Fruit fly (Drosophila melanogaster) whole organism, embryonic: ENCODE measurements around the gene aos.

Source experiments
- ATbp ChIP-seq: fragments of 200-800 bp; sonication (Bioruptor generic); optimal IDR thresholded peaks from 2 replicates; lab custom pipeline; 2017; ENCODE audit warnings: missing biosample characterization, mild to moderate bottlenecking, missing genetic modification characterization, missing genetic modification reagents
- Ada2b ChIP-seq: fragments of 200-800 bp; sonication (Bioruptor generic); IDR thresholded peaks from 2 replicates; pipeline ENCODE4 v1.3.6; 2022; ENCODE audit warnings: missing biosample characterization, missing genetic modification characterization
- Asciz ChIP-seq: fragments of 200-800 bp; sonication (Bioruptor generic); optimal IDR thresholded peaks from 2 replicates; lab custom pipeline; 2017; ENCODE audit warnings: missing biosample characterization, mild to moderate bottlenecking, missing genetic modification characterization, missing genetic modification reagents
- CG10543 ChIP-seq: fragments of 200-800 bp; sonication (Bioruptor generic); optimal IDR thresholded peaks from 3 replicates; lab custom pipeline; 2017; ENCODE audit warnings: missing biosample characterization, mild to moderate bottlenecking, missing genetic modification characterization, moderate library complexity
- CG10959 ChIP-seq: fragments of 200-800 bp; sonication (Bioruptor generic); IDR thresholded peaks from 2 replicates; pipeline ENCODE4 v1.3.6; 2022; ENCODE audit warnings: missing biosample characterization, missing genetic modification characterization
- CG10979 ChIP-seq: fragments of 200-800 bp; sonication (Bioruptor generic); optimal IDR thresholded peaks from 2 replicates; lab custom pipeline; 2018; ENCODE audit warnings: missing biosample characterization, mild to moderate bottlenecking, missing genetic modification characterization, moderate library complexity
- CG11504 ChIP-seq: fragments of 200-800 bp; sonication (Bioruptor generic); optimal IDR thresholded peaks from 3 replicates; lab custom pipeline; 2019; ENCODE audit warnings: missing biosample characterization, mild to moderate bottlenecking, missing genetic modification characterization, moderate library complexity
- CG11695 ChIP-seq: fragments of 200-800 bp; sonication (Bioruptor generic); IDR thresholded peaks from 3 replicates; pipeline ENCODE4 v1.3.6; 2022; ENCODE audit warnings: missing biosample characterization, missing genetic modification characterization
- CG1603 ChIP-seq: fragments of 200-800 bp; sonication (Bioruptor generic); optimal IDR thresholded peaks from 2 replicates; lab custom pipeline; 2019; ENCODE audit warnings: missing biosample characterization, mild to moderate bottlenecking, missing genetic modification characterization, moderate library complexity
- CG17361 ChIP-seq: fragments of 200-800 bp; sonication (Bioruptor generic); IDR thresholded peaks from 3 replicates; pipeline ENCODE4 v1.3.6; 2022; ENCODE audit warnings: missing biosample characterization, missing genetic modification characterization
- CG17385 ChIP-seq: fragments of 200-800 bp; sonication (Bioruptor generic); optimal IDR thresholded peaks from 3 replicates; lab custom pipeline; 2018; ENCODE audit warnings: missing biosample characterization, mild to moderate bottlenecking, missing genetic modification characterization
- CG17829 ChIP-seq: fragments of 200-800 bp; optimal IDR thresholded peaks from 2 replicates; lab custom pipeline; 2019; ENCODE audit warnings: missing biosample characterization, mild to moderate bottlenecking, missing genetic modification characterization, moderate library complexity
- CG17912 ChIP-seq: fragments of 200-800 bp; sonication (Bioruptor generic); optimal IDR thresholded peaks from 2 replicates; lab custom pipeline; 2018; ENCODE audit warnings: missing biosample characterization, mild to moderate bottlenecking, missing genetic modification characterization
- CG18262 ChIP-seq: fragments of 200-800 bp; optimal IDR thresholded peaks from 3 replicates; lab custom pipeline; 2019; ENCODE audit warnings: missing biosample characterization, mild to moderate bottlenecking, missing genetic modification characterization, moderate library complexity
- CG2678 ChIP-seq: fragments of 200-800 bp; sonication (Bioruptor generic); optimal IDR thresholded peaks from 3 replicates; lab custom pipeline; 2019; ENCODE audit warnings: missing biosample characterization, mild to moderate bottlenecking, missing genetic modification characterization, moderate library complexity
- CG2712 ChIP-seq: fragments of 200-800 bp; optimal IDR thresholded peaks from 3 replicates; lab custom pipeline; 2019; ENCODE audit warnings: missing biosample characterization, mild to moderate bottlenecking, missing genetic modification characterization, moderate library complexity
- CG31388 ChIP-seq: fragments of 200-800 bp; sonication (Bioruptor generic); optimal IDR thresholded peaks from 2 replicates; lab custom pipeline; 2016; ENCODE audit warnings: missing biosample characterization, missing genetic modification characterization
- CG32772 ChIP-seq: fragments of 200-800 bp; sonication (Bioruptor generic); IDR thresholded peaks from 2 replicates; pipeline ENCODE4 v1.3.6; 2022; ENCODE audit warnings: missing biosample characterization, missing genetic modification characterization
- CG43689 ChIP-seq: fragments of 200-800 bp; sonication (Bioruptor generic); IDR thresholded peaks from 2 replicates; pipeline ENCODE4 v1.3.6; 2022; ENCODE audit warnings: missing biosample characterization, missing genetic modification characterization
- CG6654 ChIP-seq: fragments of 200-800 bp; sonication (Bioruptor generic); optimal IDR thresholded peaks from 2 replicates; lab custom pipeline; 2017; ENCODE audit warnings: missing biosample characterization, mild to moderate bottlenecking, missing genetic modification characterization
- CG7839 ChIP-seq: fragments of 200-800 bp; sonication (Bioruptor generic); optimal IDR thresholded peaks from 3 replicates; lab custom pipeline; 2018; ENCODE audit warnings: missing biosample characterization, mild to moderate bottlenecking, missing genetic modification characterization, moderate library complexity
- Eip74EF ChIP-seq, 2 experiments: fragments of 200-800 bp in 1 of 2; fragments of >200 bp in 1 of 2; sonication (Bioruptor generic) in 1 of 2; optimal IDR thresholded peaks; 2 replicates each; lab custom pipeline; 2017 to 2019; ENCODE audit warnings: missing biosample characterization in 2 of 2, missing genetic modification characterization in 2 of 2, mild to moderate bottlenecking in 1 of 2, moderate library complexity in 1 of 2
- Fer1 ChIP-seq: fragments of 200-800 bp; sonication (Bioruptor generic); optimal IDR thresholded peaks from 2 replicates; lab custom pipeline; 2017; ENCODE audit warnings: missing biosample characterization, mild to moderate bottlenecking, missing genetic modification characterization
- Gug ChIP-seq: fragments of 200-800 bp; sonication (Bioruptor generic); IDR thresholded peaks from 4 replicates; pipeline ENCODE4 v1.3.6; 2022; ENCODE audit warnings: missing biosample characterization, missing genetic modification characterization
- Hmx ChIP-seq: fragments of 200-800 bp; sonication (Bioruptor generic); optimal IDR thresholded peaks from 2 replicates; lab custom pipeline; 2016; ENCODE audit warnings: missing biosample characterization, missing genetic modification characterization
- Hr78 ChIP-seq, 2 experiments: fragments of 200-800 bp in 1 of 2; fragments of >200 bp in 1 of 2; sonication (Bioruptor generic) in 1 of 2; optimal IDR thresholded peaks; 2 replicates each; lab custom pipeline; 2017 to 2019; ENCODE audit warnings: missing biosample characterization in 2 of 2, missing genetic modification characterization in 2 of 2, mild to moderate bottlenecking in 1 of 2, moderate library complexity in 1 of 2
- Max ChIP-seq: fragments of 200-800 bp; sonication (Bioruptor generic); optimal IDR thresholded peaks from 2 replicates; lab custom pipeline; 2016; ENCODE audit warnings: missing biosample characterization, mild to moderate bottlenecking, missing genetic modification characterization
- Rx ChIP-seq: fragments of 200-800 bp; sonication (Bioruptor generic); IDR thresholded peaks from 2 replicates; pipeline ENCODE4 v1.3.6; 2022; ENCODE audit warnings: missing biosample characterization, missing genetic modification characterization
- Sox100B ChIP-seq: fragments of 200-800 bp; sonication (Bioruptor generic); optimal IDR thresholded peaks from 3 replicates; lab custom pipeline; 2018; ENCODE audit warnings: missing biosample characterization, mild to moderate bottlenecking, missing genetic modification characterization
- Sox102F ChIP-seq: fragments of 200-800 bp; sonication (Bioruptor generic); optimal IDR thresholded peaks from 2 replicates; lab custom pipeline; 2018; ENCODE audit warnings: missing biosample characterization, mild to moderate bottlenecking, missing genetic modification characterization, moderate library complexity
- Xrp1 ChIP-seq: fragments of 200-800 bp; sonication (Bioruptor generic); IDR thresholded peaks from 2 replicates; pipeline ENCODE4 v1.3.6; 2022; ENCODE audit warnings: missing biosample characterization, missing genetic modification characterization
- ato ChIP-seq: fragments of 200-800 bp; sonication (Bioruptor generic); IDR thresholded peaks from 2 replicates; pipeline ENCODE4 v1.3.6; 2022; ENCODE audit warnings: missing biosample characterization, missing genetic modification characterization; ENCODE audit not compliant: partially characterized antibody
- bbx ChIP-seq: fragments of 200-800 bp; sonication (Bioruptor generic); IDR thresholded peaks from 2 replicates; pipeline ENCODE4 v1.3.6; 2022; ENCODE audit warnings: missing biosample characterization, missing genetic modification characterization; ENCODE audit not compliant: partially characterized antibody
- cg ChIP-seq: fragments of 200-800 bp; sonication (Bioruptor generic); optimal IDR thresholded peaks from 3 replicates; lab custom pipeline; 2019; ENCODE audit warnings: missing biosample characterization, mild to moderate bottlenecking, missing genetic modification characterization, moderate library complexity
- gem ChIP-seq: fragments of 200-800 bp; sonication (Bioruptor generic); optimal IDR thresholded peaks from 2 replicates; lab custom pipeline; 2019; ENCODE audit warnings: missing biosample characterization, mild to moderate bottlenecking, missing genetic modification characterization, moderate library complexity
- hkb ChIP-seq, 2 experiments: fragments of 200-800 bp in 1 of 2; fragments of >200 bp in 1 of 2; sonication (Bioruptor generic) in 1 of 2; IDR thresholded peaks in 1 of 2; optimal IDR thresholded peaks in 1 of 2; 2 replicates each; pipeline versions ENCODE4 v1.3.6 to Lab custom; 2017 to 2022; ENCODE audit warnings: missing biosample characterization in 1 of 2, missing genetic modification characterization in 1 of 2
- nerfin-1 ChIP-seq: fragments of 200-800 bp; sonication (Bioruptor generic); optimal IDR thresholded peaks from 3 replicates; lab custom pipeline; 2019; ENCODE audit warnings: missing biosample characterization, mild to moderate bottlenecking, missing genetic modification characterization, moderate library complexity
- nmo ChIP-seq: fragments of 200-800 bp; sonication (Bioruptor generic); optimal IDR thresholded peaks from 2 replicates; lab custom pipeline; 2018; ENCODE audit warnings: missing biosample characterization, mild to moderate bottlenecking, missing genetic modification characterization, moderate library complexity
- odd ChIP-seq: fragments of 200-800 bp; sonication (Bioruptor generic); optimal IDR thresholded peaks from 2 replicates; lab custom pipeline; 2017; ENCODE audit warnings: missing biosample characterization, mild to moderate bottlenecking, missing genetic modification characterization
- otp ChIP-seq: fragments of 200-800 bp; sonication (Bioruptor generic); IDR thresholded peaks from 3 replicates; pipeline ENCODE4, ENCODE4 v1.3.6; 2022; ENCODE audit warnings: missing biosample characterization, missing genetic modification characterization
- pan ChIP-seq, 4 experiments: fragments of >200 bp in 3 of 4; fragments of 200-800 bp in 1 of 4; sonication (Bioruptor generic) in 1 of 4; optimal IDR thresholded peaks in 3 of 4; IDR thresholded peaks in 1 of 4; 2 replicates each; pipeline versions ENCODE4 v1.3.6 to Lab custom; 2017 to 2022; ENCODE audit warnings: missing biosample characterization in 2 of 4, missing genetic modification characterization in 2 of 4, mixed read lengths in 1 of 4
- phol ChIP-seq: fragments of 200-800 bp; sonication (Bioruptor generic); optimal IDR thresholded peaks from 3 replicates; lab custom pipeline; 2018; ENCODE audit warnings: missing biosample characterization, mild to moderate bottlenecking, missing genetic modification characterization, moderate library complexity
- prd ChIP-seq, 3 experiments: fragments of >200 bp in 2 of 3; fragments of 200-800 bp in 1 of 3; sonication (Bioruptor generic) in 1 of 3; optimal IDR thresholded peaks in 2 of 3; IDR thresholded peaks in 1 of 3; 2 replicates in 2 of 3; 3 replicates in 1 of 3; pipeline versions ENCODE4 v1.3.6 to Lab custom; 2017 to 2022; ENCODE audit warnings: missing biosample characterization in 1 of 3, missing genetic modification characterization in 1 of 3
- row ChIP-seq: fragments of 200-800 bp; sonication (Bioruptor generic); IDR thresholded peaks from 3 replicates; pipeline ENCODE4 v1.3.6; 2022; ENCODE audit warnings: missing biosample characterization, missing genetic modification characterization
- scrt ChIP-seq: fragments of 200-800 bp; sonication (Bioruptor generic); optimal IDR thresholded peaks from 2 replicates; lab custom pipeline; 2018; ENCODE audit warnings: missing biosample characterization, mild to moderate bottlenecking, missing genetic modification characterization, moderate library complexity

aos gene

DNA sequence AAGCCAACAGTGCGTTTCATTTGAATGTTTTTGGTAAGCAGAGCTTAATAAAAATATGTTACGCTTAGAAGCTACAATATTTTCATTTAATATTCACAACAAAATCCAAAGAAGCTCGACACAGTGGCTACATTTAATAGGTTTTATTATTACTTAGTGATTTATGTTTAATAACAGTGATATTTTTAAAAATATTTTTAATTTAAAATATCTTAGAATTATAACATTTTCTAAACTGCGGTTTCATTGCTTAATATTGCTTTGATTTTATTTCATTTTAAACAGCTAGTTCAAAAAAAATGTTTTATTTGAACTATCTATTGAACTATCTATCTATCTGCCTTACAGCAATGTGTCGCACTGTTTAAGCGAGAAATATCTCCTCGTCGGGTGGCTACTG, 4.4 kb upstream of the aos start:
- TF ChIP-seq Sox100B (peak; percentile 18), Asciz (GFP tag; lab: Kevin White, UChicago) (peak; percentile 24), CG2712 (tag; lab: Kevin White, UChicago) (peak; percentile 45), odd (GFP tag; lab: Kevin White, UChicago) (no peak), CG10979 (tag; lab: Kevin White, UChicago) (peak; percentile 39), CG7839 (tag; lab: Kevin White, UChicago) (peak; percentile 23), Eip74EF (GFP tag; optimal IDR thresholded peaks at IDR 0.05; lab: Kevin White, UChicago) (peak in 1 of 2 experiments; percentile 13), CG10959 (GFP tag; lab: Robert Waterston, UW) (no peak), CG17361 (GFP tag; lab: Robert Waterston, UW) (peak; percentile 55; the same call in 1 of the 3 replicates), CG2678 (tag; lab: Kevin White, UChicago) (peak; percentile 39), CG10543 (no peak), phol (tag; lab: Kevin White, UChicago) (peak; percentile 19), ATbp (peak; percentile 16), CG11695 (peak; percentile 53; the same call in 2 of the 3 replicates), ato (GFP tag; lab: Robert Waterston, UW) (no peak), gem (tag; lab: Kevin White, UChicago) (peak; percentile 27), nmo (GFP tag; lab: Kevin White, UChicago) (peak; percentile 43), CG17829 (tag; lab: Kevin White, UChicago) (peak; percentile 8), CG18262 (peak; percentile 58), Max (GFP tag; lab: Kevin White, UChicago) (no peak), Sox102F (GFP tag; lab: Kevin White, UChicago) (peak; percentile 26), CG11504 (tag; lab: Kevin White, UChicago) (peak; percentile 22)

DNA sequence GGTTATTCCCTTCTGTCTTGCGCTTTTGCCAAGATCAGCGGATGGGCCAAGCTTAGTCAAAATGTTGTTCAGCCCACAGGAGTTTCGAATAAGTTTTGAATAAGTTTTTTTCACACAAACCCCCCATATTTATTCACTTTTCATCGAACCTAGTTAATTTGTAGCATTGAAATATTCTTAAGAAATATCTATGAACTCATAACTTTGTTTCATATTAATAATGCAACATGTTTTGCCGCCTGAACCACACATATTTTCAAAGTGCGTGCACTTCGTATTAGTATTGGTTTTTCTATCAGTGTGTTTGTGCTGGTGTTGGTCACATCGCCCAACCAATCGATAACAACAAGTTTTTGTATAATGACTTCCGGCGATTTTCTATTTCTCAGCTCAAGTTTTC, 3.1 kb upstream of the aos start:
- peak in 1 of 2 experiments; percentile 1 for TF ChIP-seq Hr78 (GFP tag; optimal IDR thresholded peaks at IDR 0.05; lab: Kevin White, UChicago)
- peak; percentile 32 for TF ChIP-seq phol (tag; lab: Kevin White, UChicago)
- no peak for TF ChIP-seq CG17385 (GFP tag; lab: Kevin White, UChicago)
- peak; percentile 42; the same call in 2 of the 3 replicates for TF ChIP-seq row
- no peak for TF ChIP-seq CG17912 (GFP tag; lab: Kevin White, UChicago)
- no peak for TF ChIP-seq hkb (optimal IDR thresholded peaks at IDR 0.05; lab: Kevin White, UChicago)
- 0 out of 2 replicates have a peak, but pooled peaks have one; percentile 46 for TF ChIP-seq hkb (GFP tag; IDR thresholded peaks at IDR 0.05; lab: Robert Waterston, UW)
- TF ChIP-seq CG32772 (GFP tag; lab: Robert Waterston, UW), result peak; percentile 33; the same call in 1 of the 2 replicates
- peak; percentile 3; the same call in 1 of the 4 replicates for TF ChIP-seq Gug (GFP tag; lab: Robert Waterston, UW)
- no peak for TF ChIP-seq otp (GFP tag; lab: Robert Waterston, UW)
- peak; percentile 75 for TF ChIP-seq Xrp1 (GFP tag; lab: Robert Waterston, UW)
- peak; percentile 50 for TF ChIP-seq Ada2b
- TF ChIP-seq scrt, result no peak
- TF ChIP-seq nerfin-1, result peak; percentile 2
- peak; percentile 47 for TF ChIP-seq cg
- TF ChIP-seq Sox102F (GFP tag; lab: Kevin White, UChicago), result peak; percentile 36
- TF ChIP-seq CG31388 (GFP tag; lab: Kevin White, UChicago), result no peak
- TF ChIP-seq CG43689 (GFP tag; lab: Robert Waterston, UW), result no peak
- TF ChIP-seq bbx, result no peak
- peak; percentile 53 for TF ChIP-seq gem (tag; lab: Kevin White, UChicago)
- no peak for TF ChIP-seq pan (optimal IDR thresholded peaks at IDR 0.05; lab: Kevin White, UChicago)
- TF ChIP-seq pan (GFP tag; optimal IDR thresholded peaks at IDR 0.05 in 1 of 2, IDR thresholded peaks at IDR 0.05 in 1 of 2), result peak in 1 of 2 experiments; percentile 87
- TF ChIP-seq Asciz (GFP tag; lab: Kevin White, UChicago), result peak; percentile 69
- TF ChIP-seq Rx (GFP tag; lab: Robert Waterston, UW), result peak; percentile 61; the same call in 1 of the 2 replicates
- peak; percentile 58 for TF ChIP-seq CG1603 (tag; lab: Kevin White, UChicago)
- TF ChIP-seq CG6654, result no peak
- TF ChIP-seq CG2678 (tag; lab: Kevin White, UChicago), result peak; percentile 64
- no peak for TF ChIP-seq prd (optimal IDR thresholded peaks at IDR 0.05; lab: Kevin White, UChicago)
- peak; percentile 80 for TF ChIP-seq prd (GFP tag; IDR thresholded peaks at IDR 0.05; lab: Robert Waterston, UW)
- peak; percentile 35 for TF ChIP-seq Sox100B
- no peak for TF ChIP-seq Fer1
- TF ChIP-seq Hmx (GFP tag; lab: Kevin White, UChicago), result no peak
